Worm (Caenorhabditis elegans) whole organism, early embryonic: ENCODE results near the gene Y82E9BR.10.

Experiments
- B0310.2 ChIP-seq: sonication (generic microtip); optimal IDR thresholded peaks from 2 replicates; lab custom pipeline; 2016; ENCODE audit warnings: mild to moderate bottlenecking, missing genetic modification characterization, missing compliant biosample characterization
- aly-1 ChIP-seq: sonication (generic microtip); optimal IDR thresholded peaks from 2 replicates; lab custom pipeline; 2016; ENCODE audit warnings: missing genetic modification characterization, missing compliant biosample characterization
- ama-1 ChIP-seq: fragments of 150-350 bp; optimal IDR thresholded peaks from 2 replicates; lab custom pipeline; 2014
- ceh-13 ChIP-seq: fragments of 200-800 bp; sonication (Bioruptor generic); optimal IDR thresholded peaks from 2 replicates; lab custom pipeline; 2018; ENCODE audit warnings: mild to moderate bottlenecking, missing genetic modification characterization, missing compliant biosample characterization
- ceh-36 ChIP-seq: sonication (generic microtip); optimal IDR thresholded peaks from 2 replicates; lab custom pipeline; 2016; ENCODE audit warnings: missing genetic modification characterization, inconsistent platforms, missing compliant biosample characterization
- ets-7 ChIP-seq: sonication (generic microtip); optimal IDR thresholded peaks from 2 replicates; lab custom pipeline; 2016; ENCODE audit warnings: missing genotype, missing genetic modification characterization, missing compliant biosample characterization
- flt-1 ChIP-seq: fragments of 200-800 bp; sonication (Bioruptor generic); IDR thresholded peaks from 2 replicates; pipeline ENCODE4 v1.3.6; 2022; ENCODE audit warnings: missing genetic modification characterization, missing compliant biosample characterization
- hmbx-1 ChIP-seq: sonication (generic microtip); optimal IDR thresholded peaks from 2 replicates; lab custom pipeline; 2016; ENCODE audit warnings: mild to moderate bottlenecking, missing genetic modification characterization, missing compliant biosample characterization
- hnd-1 ChIP-seq: sonication (generic microtip); optimal IDR thresholded peaks from 2 replicates; lab custom pipeline; 2016; ENCODE audit warnings: missing genetic modification characterization, missing compliant biosample characterization
- pes-1 ChIP-seq: fragments of 200-800 bp; sonication (Bioruptor generic); IDR thresholded peaks from 2 replicates; pipeline ENCODE4 v1.3.6; 2022; ENCODE audit warnings: missing genetic modification reagents, missing genetic modification characterization, missing compliant biosample characterization
- tbx-11 ChIP-seq: fragments of 200-800 bp; sonication (Bioruptor generic); IDR thresholded peaks from 2 replicates; pipeline ENCODE4 v1.3.6; 2022; ENCODE audit warnings: missing genetic modification characterization, missing compliant biosample characterization
- tbx-37 ChIP-seq: fragments of 200-800 bp; sonication (Bioruptor generic); conservative IDR thresholded peaks from 2 replicates; pipeline ENCODE4 v1.3.6; 2022; ENCODE audit warnings: missing genetic modification reagents, missing genetic modification characterization, missing compliant biosample characterization

DNA sequence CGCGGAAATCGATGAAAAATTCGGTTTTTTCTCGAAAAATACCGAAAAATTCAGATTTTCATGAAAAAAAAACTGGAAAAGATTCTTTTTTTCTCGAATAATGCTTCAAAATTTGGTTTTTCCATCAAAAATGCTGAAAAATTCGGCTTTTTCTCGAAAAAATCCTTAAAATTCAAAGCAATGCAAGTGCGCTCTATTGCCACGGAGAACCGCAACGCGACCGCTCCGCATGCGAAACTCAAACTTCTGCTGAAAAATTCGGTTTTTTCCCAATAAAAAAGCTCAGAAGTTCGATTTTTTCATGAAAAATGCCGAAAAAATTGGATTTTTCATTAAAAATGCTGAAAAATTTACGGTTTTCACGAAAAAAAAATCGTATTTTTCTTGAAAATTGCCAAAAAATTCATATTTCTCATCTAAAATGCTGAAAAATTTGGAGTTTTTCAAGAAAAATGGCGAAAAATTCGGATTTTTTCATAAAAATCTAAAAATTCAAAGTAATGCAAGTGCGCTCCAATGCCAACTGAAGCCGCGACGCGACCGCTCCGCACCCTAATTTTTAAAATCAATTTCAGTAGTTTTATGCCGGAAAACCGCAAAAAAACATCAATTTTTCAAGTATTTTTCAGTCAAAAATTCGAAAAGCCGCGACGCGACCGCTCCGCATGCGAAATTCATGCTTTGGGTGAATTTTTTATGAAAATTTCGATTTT is 37.9 kb upstream of the Y82E9BR.10 start:
- TF ChIP-seq ama-1, result no peak
- no peak for TF ChIP-seq hmbx-1 (tag; lab: Kevin White, UChicago)
- no peak for TF ChIP-seq tbx-37
- TF ChIP-seq B0310.2 (tag; lab: Kevin White, UChicago), result no peak
- TF ChIP-seq hnd-1, result no peak
- TF ChIP-seq aly-1 (tag; lab: Kevin White, UChicago), result no peak
- TF ChIP-seq tbx-11 (GFP tag; lab: Robert Waterston, UW), result no peak
- no peak for TF ChIP-seq flt-1 (GFP tag; lab: Robert Waterston, UW)
- TF ChIP-seq ceh-13 (GFP tag; lab: Kevin White, UChicago), result no peak
- TF ChIP-seq pes-1, result no peak
- TF ChIP-seq ets-7 (tag; lab: Kevin White, UChicago), result no peak
- TF ChIP-seq ceh-36 (tag; lab: Kevin White, UChicago), result no peak
